Fruit fly (Drosophila melanogaster): ENCODE measurements around the gene CG32473.

DNA sequence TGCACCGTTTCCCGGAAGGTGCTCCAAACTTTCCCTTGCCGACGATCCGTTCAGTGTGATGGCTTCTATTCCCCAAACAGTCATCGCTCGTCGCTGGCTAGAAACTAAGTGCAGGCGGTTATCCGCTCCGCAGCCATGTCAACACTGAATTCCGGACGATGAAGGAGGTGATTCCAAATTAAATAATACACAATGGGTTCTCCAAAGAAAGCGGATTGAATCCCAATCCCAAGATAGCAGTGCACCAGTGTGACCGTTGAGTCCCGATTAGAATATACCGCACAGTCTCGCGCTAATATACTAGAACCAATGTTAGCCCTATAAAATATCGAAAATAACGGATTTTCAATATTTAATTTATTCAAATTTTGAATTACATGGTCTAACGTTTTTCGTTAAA lies 30.7 kb upstream of the CG32473 start, which contains the start of gene TBC1D5:
- TF ChIP-seq N (GFP tag; optimal IDR thresholded peaks at IDR 0.05) (no peak), Sp1 (GFP tag; optimal IDR thresholded peaks at IDR 0.05) (no peak)
